Worm (Caenorhabditis elegans) whole organism, young adult: ENCODE data around the gene cpt-5.

Source experiments
- F57C9.4 ChIP-seq: sonication (generic microtip); optimal IDR thresholded peaks from 2 replicates; lab custom pipeline; 2017; ENCODE audit warnings: mild to moderate bottlenecking, missing genetic modification characterization, missing compliant biosample characterization
- K12H6.12 ChIP-seq: fragments of 200-800 bp; sonication (Bioruptor generic); optimal IDR thresholded peaks from 2 replicates; lab custom pipeline; 2018; ENCODE audit warnings: mild to moderate bottlenecking, missing genetic modification characterization, missing compliant biosample characterization
- atf-7 ChIP-seq: sonication (generic microtip); optimal IDR thresholded peaks from 2 replicates; lab custom pipeline; 2017; ENCODE audit warnings: mild to moderate bottlenecking, missing genetic modification characterization, missing compliant biosample characterization
- lag-1 ChIP-seq: fragments of 200-800 bp; sonication (Bioruptor generic); IDR thresholded peaks from 2 replicates; pipeline ENCODE4 v1.3.6; 2022; ENCODE audit warnings: missing genetic modification reagents, missing genetic modification characterization, missing compliant biosample characterization
- lsl-1 ChIP-seq: fragments of 200-800 bp; sonication (Bioruptor generic); optimal IDR thresholded peaks from 2 replicates; lab custom pipeline; 2018; ENCODE audit warnings: mild to moderate bottlenecking, missing genetic modification characterization, moderate library complexity, missing compliant biosample characterization
- lsy-27 ChIP-seq: sonication (generic microtip); optimal IDR thresholded peaks from 2 replicates; lab custom pipeline; 2017; ENCODE audit warnings: missing genetic modification characterization, mild to moderate bottlenecking, missing compliant biosample characterization, antibody characterized with exemption, missing genotype, borderline replicate concordance; ENCODE audit not compliant: insufficient read depth
- nfya-1 ChIP-seq: sonication (generic microtip); optimal IDR thresholded peaks from 2 replicates; lab custom pipeline; 2017; ENCODE audit warnings: antibody characterized with exemption, missing compliant biosample characterization, missing genetic modification characterization, borderline replicate concordance; ENCODE audit not compliant: insufficient read depth
- rcor-1 ChIP-seq: fragments of 200-800 bp; sonication (Bioruptor generic); IDR thresholded peaks from 2 replicates; pipeline ENCODE4 v1.3.6; 2022; ENCODE audit warnings: missing genetic modification reagents, missing genetic modification characterization, missing compliant biosample characterization
- unc-62 ChIP-seq: fragments of 150-350 bp; optimal IDR thresholded peaks from 2 replicates; lab custom pipeline; 2014; ENCODE audit warnings: missing biosample characterization, missing genetic modification reagents, missing genetic modification characterization
- ztf-3 ChIP-seq: fragments of 200-800 bp; sonication (Bioruptor generic); optimal IDR thresholded peaks from 2 replicates; lab custom pipeline; 2018; ENCODE audit warnings: mild to moderate bottlenecking, missing genetic modification characterization, missing compliant biosample characterization

DNA sequence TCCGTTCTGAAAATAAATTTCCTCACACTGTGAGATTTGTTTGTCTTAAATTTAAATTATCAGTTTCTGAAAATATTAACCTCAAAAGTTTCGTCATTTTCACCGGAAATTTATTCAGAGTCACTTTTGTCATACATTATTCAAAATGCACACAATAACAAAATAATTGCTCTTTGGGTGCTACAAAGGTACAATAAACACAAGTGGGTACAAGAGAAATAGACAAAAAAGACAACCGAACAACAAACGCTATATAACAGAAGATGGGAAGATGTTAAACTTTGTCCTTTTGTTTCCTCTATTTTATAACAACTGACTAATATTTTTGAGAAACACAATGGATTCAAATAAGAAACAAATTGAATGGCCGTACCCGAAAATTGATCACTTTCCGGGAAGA lies 3.4 kb upstream of the cpt-5 start:
- no peak for TF ChIP-seq lsy-27 (tag; lab: Kevin White, UChicago)
- no peak for TF ChIP-seq K12H6.12 (tag; lab: Kevin White, UChicago)
- TF ChIP-seq F57C9.4 (tag; lab: Kevin White, UChicago), result no peak
- TF ChIP-seq atf-7 (tag; lab: Kevin White, UChicago), result no peak
- TF ChIP-seq ztf-3, result no peak
- no peak for TF ChIP-seq nfya-1
- TF ChIP-seq rcor-1 (GFP tag; lab: Robert Waterston, UW), result no peak
- no peak for TF ChIP-seq unc-62 (GFP tag; lab: Kevin White, UChicago)
- TF ChIP-seq lsl-1 (GFP tag; lab: Kevin White, UChicago), result no peak
- TF ChIP-seq lag-1, result no peak
